Fruit fly (Drosophila melanogaster) whole organism, embryonic: ENCODE data around the gene BHD.

ENCODE experiments used
- CG10147 ChIP-seq: fragments of 200-800 bp; sonication (Bioruptor generic); optimal IDR thresholded peaks from 2 replicates; lab custom pipeline; 2019; ENCODE audit warnings: missing biosample characterization, mild to moderate bottlenecking, missing genetic modification characterization, moderate library complexity
- CG10543 ChIP-seq: fragments of 200-800 bp; sonication (Bioruptor generic); optimal IDR thresholded peaks from 3 replicates; lab custom pipeline; 2017; ENCODE audit warnings: missing biosample characterization, mild to moderate bottlenecking, missing genetic modification characterization, moderate library complexity
- CG11085 ChIP-seq: fragments of 200-800 bp; sonication (Bioruptor generic); IDR thresholded peaks from 2 replicates; pipeline ENCODE4 v1.3.6; 2022; ENCODE audit warnings: missing biosample characterization, missing genetic modification characterization
- CG11696 ChIP-seq: fragments of 200-800 bp; sonication (Bioruptor generic); IDR thresholded peaks from 2 replicates; pipeline ENCODE4 v1.3.6; 2022; ENCODE audit warnings: missing biosample characterization, missing genetic modification characterization
- CG12942 ChIP-seq: fragments of 200-800 bp; sonication (Bioruptor generic); optimal IDR thresholded peaks from 3 replicates; lab custom pipeline; 2016; ENCODE audit warnings: missing biosample characterization, missing genetic modification characterization
- CG14965 ChIP-seq: fragments of 200-800 bp; sonication (Bioruptor generic); optimal IDR thresholded peaks from 2 replicates; lab custom pipeline; 2016; ENCODE audit warnings: missing biosample characterization, missing genetic modification characterization, borderline replicate concordance
- CG16863 ChIP-seq: fragments of 200-800 bp; sonication (Bioruptor generic); optimal IDR thresholded peaks from 3 replicates; lab custom pipeline; 2016; ENCODE audit warnings: missing biosample characterization, missing genetic modification characterization
- CG2120 ChIP-seq: fragments of 200-800 bp; sonication (Bioruptor generic); optimal IDR thresholded peaks from 3 replicates; lab custom pipeline; 2016; ENCODE audit warnings: missing biosample characterization, missing genetic modification characterization
- CG30020 ChIP-seq: fragments of 200-800 bp; optimal IDR thresholded peaks from 2 replicates; lab custom pipeline; 2019; ENCODE audit warnings: missing biosample characterization, mild to moderate bottlenecking, missing genetic modification characterization, moderate library complexity
- CG3163 ChIP-seq: fragments of 200-800 bp; sonication (Bioruptor generic); optimal IDR thresholded peaks from 3 replicates; lab custom pipeline; 2016; ENCODE audit warnings: missing biosample characterization, missing genetic modification characterization
- CG3407 ChIP-seq: fragments of 200-800 bp; sonication (Bioruptor generic); optimal IDR thresholded peaks from 2 replicates; lab custom pipeline; 2018; ENCODE audit warnings: missing biosample characterization, mild to moderate bottlenecking, missing genetic modification characterization
- CG3847 ChIP-seq: fragments of 200-800 bp; sonication (Bioruptor generic); IDR thresholded peaks from 2 replicates; pipeline ENCODE4 v1.3.6; 2022; ENCODE audit warnings: missing biosample characterization, missing genetic modification characterization
- CG43689 ChIP-seq: fragments of 200-800 bp; sonication (Bioruptor generic); IDR thresholded peaks from 2 replicates; pipeline ENCODE4 v1.3.6; 2022; ENCODE audit warnings: missing biosample characterization, missing genetic modification characterization
- CG6175 ChIP-seq: fragments of 200-800 bp; sonication (Bioruptor generic); IDR thresholded peaks from 3 replicates; pipeline ENCODE4 v1.3.6; 2022; ENCODE audit warnings: missing biosample characterization, missing genetic modification characterization
- CG6683 ChIP-seq: fragments of 200-800 bp; sonication (Bioruptor generic); optimal IDR thresholded peaks from 2 replicates; lab custom pipeline; 2017; ENCODE audit warnings: missing biosample characterization, mild to moderate bottlenecking, missing genetic modification characterization, missing genetic modification reagents
- CG6813 ChIP-seq: fragments of 200-800 bp; sonication (Bioruptor generic); optimal IDR thresholded peaks from 2 replicates; lab custom pipeline; 2017; ENCODE audit warnings: missing biosample characterization, missing genetic modification characterization, mild to moderate bottlenecking, moderate library complexity, missing genetic modification reagents
- CG7556 ChIP-seq: fragments of 200-800 bp; sonication (Bioruptor generic); optimal IDR thresholded peaks from 2 replicates; lab custom pipeline; 2017; ENCODE audit warnings: missing biosample characterization, mild to moderate bottlenecking, missing genetic modification characterization
- CG8281 ChIP-seq: fragments of 200-800 bp; sonication (Bioruptor generic); optimal IDR thresholded peaks from 2 replicates; lab custom pipeline; 2018; ENCODE audit warnings: missing biosample characterization, mild to moderate bottlenecking, missing genetic modification characterization, moderate library complexity
- CG8924 ChIP-seq: fragments of 200-800 bp; optimal IDR thresholded peaks from 3 replicates; lab custom pipeline; 2019; ENCODE audit warnings: missing biosample characterization, mild to moderate bottlenecking, missing genetic modification characterization, moderate library complexity
- CG9727 ChIP-seq: fragments of 200-800 bp; sonication (Bioruptor generic); optimal IDR thresholded peaks from 3 replicates; lab custom pipeline; 2017; ENCODE audit warnings: missing biosample characterization, mild to moderate bottlenecking, missing genetic modification characterization
- CG9876 ChIP-seq: fragments of 200-800 bp; sonication (Bioruptor generic); optimal IDR thresholded peaks from 2 replicates; lab custom pipeline; 2016; ENCODE audit warnings: missing biosample characterization, missing genetic modification characterization
- Camta ChIP-seq: fragments of 200-800 bp; sonication (Bioruptor generic); optimal IDR thresholded peaks from 2 replicates; lab custom pipeline; 2016; ENCODE audit warnings: missing biosample characterization, missing genetic modification characterization
- CrebB ChIP-seq: fragments of 200-800 bp; sonication (Bioruptor generic); optimal IDR thresholded peaks from 3 replicates; lab custom pipeline; 2018; ENCODE audit warnings: missing biosample characterization, mild to moderate bottlenecking, missing genetic modification characterization
- D19B ChIP-seq: fragments of 200-800 bp; sonication (Bioruptor generic); optimal IDR thresholded peaks from 2 replicates; lab custom pipeline; 2017; ENCODE audit warnings: missing biosample characterization, mild to moderate bottlenecking, missing genetic modification characterization
- Doc3 ChIP-seq: fragments of 200-800 bp; sonication (Bioruptor generic); IDR thresholded peaks from 3 replicates; pipeline ENCODE4 v1.3.6; 2022; ENCODE audit warnings: missing biosample characterization, missing genetic modification characterization; ENCODE audit not compliant: partially characterized antibody
- Drgx ChIP-seq: fragments of 200-800 bp; sonication (Bioruptor generic); IDR thresholded peaks from 2 replicates; pipeline ENCODE4 v1.3.6; 2022; ENCODE audit warnings: missing biosample characterization, missing genetic modification characterization
- Ets65A ChIP-seq: fragments of 200-800 bp; sonication (Bioruptor generic); peaks from one replicate; lab custom pipeline; 2016; ENCODE audit warnings: missing biosample characterization, missing genetic modification characterization
- Fer1 ChIP-seq: fragments of 200-800 bp; sonication (Bioruptor generic); optimal IDR thresholded peaks from 2 replicates; lab custom pipeline; 2017; ENCODE audit warnings: missing biosample characterization, mild to moderate bottlenecking, missing genetic modification characterization
- H15 ChIP-seq: fragments of 200-800 bp; sonication (Bioruptor generic); IDR thresholded peaks from 3 replicates; pipeline ENCODE4 v1.3.6; 2022; ENCODE audit warnings: missing biosample characterization, missing genetic modification characterization
- Lpt ChIP-seq: fragments of >200 bp; optimal IDR thresholded peaks from 2 replicates; lab custom pipeline; 2018; ENCODE audit warnings: missing biosample characterization, missing genetic modification characterization
- MESR4 ChIP-seq: fragments of 200-800 bp; sonication (Bioruptor generic); optimal IDR thresholded peaks from 2 replicates; lab custom pipeline; 2018; ENCODE audit warnings: missing biosample characterization, mild to moderate bottlenecking, missing genetic modification characterization, moderate library complexity
- Med ChIP-seq: fragments of 200-800 bp; sonication (Bioruptor generic); peaks from one replicate; lab custom pipeline; 2016; ENCODE audit warnings: missing biosample characterization, missing genetic modification characterization, mild to moderate bottlenecking, inconsistent platforms, moderate library complexity
- Mrtf ChIP-seq: fragments of 200-800 bp; sonication (Bioruptor generic); IDR thresholded peaks from 3 replicates; pipeline ENCODE4 v1.3.6; 2022; ENCODE audit warnings: missing biosample characterization, missing genetic modification characterization
- NFAT ChIP-seq: fragments of 200-800 bp; sonication (Bioruptor generic); IDR thresholded peaks from 2 replicates; pipeline ENCODE4 v1.3.6; 2022; ENCODE audit warnings: missing biosample characterization, missing genetic modification characterization
- Rx ChIP-seq: fragments of 200-800 bp; sonication (Bioruptor generic); IDR thresholded peaks from 2 replicates; pipeline ENCODE4 v1.3.6; 2022; ENCODE audit warnings: missing biosample characterization, missing genetic modification characterization
- Sry-δ ChIP-seq: fragments of 200-800 bp; sonication (Bioruptor generic); optimal IDR thresholded peaks from 2 replicates; lab custom pipeline; 2016; ENCODE audit warnings: missing biosample characterization, missing genetic modification characterization
- aop ChIP-seq: fragments of 200-800 bp; sonication (Bioruptor generic); IDR thresholded peaks from 2 replicates; pipeline ENCODE4 v1.3.6; 2022; ENCODE audit warnings: missing biosample characterization, missing genetic modification characterization
- ato ChIP-seq: fragments of 200-800 bp; sonication (Bioruptor generic); IDR thresholded peaks from 2 replicates; pipeline ENCODE4 v1.3.6; 2022; ENCODE audit warnings: missing biosample characterization, missing genetic modification characterization; ENCODE audit not compliant: partially characterized antibody
- chinmo ChIP-seq: fragments of 200-800 bp; sonication (Bioruptor generic); IDR thresholded peaks from 4 replicates; pipeline ENCODE4 v1.3.6; 2022; ENCODE audit warnings: missing biosample characterization, missing genetic modification characterization; ENCODE audit not compliant: partially characterized antibody
- corto ChIP-seq: fragments of 200-800 bp; sonication (Bioruptor generic); optimal IDR thresholded peaks from 2 replicates; lab custom pipeline; 2016; ENCODE audit warnings: missing biosample characterization, mild to moderate bottlenecking, missing genetic modification characterization, moderate library complexity
- emc ChIP-seq: fragments of 200-800 bp; sonication (Bioruptor generic); optimal IDR thresholded peaks from 2 replicates; lab custom pipeline; 2016; ENCODE audit warnings: missing biosample characterization, missing genetic modification characterization
- ftz-f1 ChIP-seq: fragments of 200-800 bp; sonication (Bioruptor generic); optimal IDR thresholded peaks from 2 replicates; lab custom pipeline; 2016; ENCODE audit warnings: missing biosample characterization, missing genetic modification characterization
- gt ChIP-seq: fragments of 200-800 bp; sonication (Bioruptor generic); IDR thresholded peaks from 2 replicates; pipeline ENCODE4 v1.3.6; 2022; ENCODE audit warnings: missing biosample characterization, missing genetic modification characterization
- lola ChIP-seq, 3 experiments: fragments of >200 bp in 2 of 3; fragments of 200-800 bp in 1 of 3; sonication (Bioruptor generic) in 1 of 3; optimal IDR thresholded peaks; 2 replicates each; lab custom pipeline; 2017 to 2019; ENCODE audit warnings: missing biosample characterization in 3 of 3, missing genetic modification characterization in 3 of 3, mild to moderate bottlenecking in 1 of 3, moderate library complexity in 1 of 3
- pita ChIP-seq: fragments of 200-800 bp; sonication (Bioruptor generic); optimal IDR thresholded peaks from 2 replicates; lab custom pipeline; 2017; ENCODE audit warnings: missing biosample characterization, mild to moderate bottlenecking, missing genetic modification characterization
- sens-2 ChIP-seq: fragments of 200-800 bp; sonication (Bioruptor generic); IDR thresholded peaks from 2 replicates; pipeline ENCODE4 v1.3.6; 2022; ENCODE audit warnings: missing biosample characterization, missing genetic modification characterization
- sug ChIP-seq: fragments of 200-800 bp; optimal IDR thresholded peaks from 2 replicates; lab custom pipeline; 2019; ENCODE audit warnings: missing biosample characterization, mild to moderate bottlenecking, missing genetic modification characterization, moderate library complexity
- toy ChIP-seq: fragments of 200-800 bp; sonication (Bioruptor generic); IDR thresholded peaks from 2 replicates; pipeline ENCODE4 v1.3.6; 2022; ENCODE audit warnings: missing biosample characterization, missing genetic modification characterization
- unc-4 ChIP-seq: fragments of 200-800 bp; sonication (Bioruptor generic); IDR thresholded peaks from 2 replicates; pipeline ENCODE4 v1.3.6; 2022; ENCODE audit warnings: missing biosample characterization, missing genetic modification characterization; ENCODE audit not compliant: partially characterized antibody
- unpg ChIP-seq: fragments of 200-800 bp; sonication (Bioruptor generic); optimal IDR thresholded peaks from 3 replicates; lab custom pipeline; 2018; ENCODE audit warnings: missing biosample characterization, mild to moderate bottlenecking, missing genetic modification characterization, moderate library complexity
- vfl ChIP-seq: fragments of 200-800 bp; sonication (Bioruptor generic); optimal IDR thresholded peaks from 2 replicates; lab custom pipeline; 2016; ENCODE audit warnings: missing biosample characterization, missing genetic modification characterization

Gene BHD

dm6 chr3L:7243775-7244438, 5.6 kb downstream of the BHD start, which contains the start of the genes mRpL50 and mei-P22 (continued):
- TF ChIP-seq CG14965 (GFP tag; lab: Kevin White, UChicago) (no peak), Mrtf (no peak), aop (GFP tag; lab: Robert Waterston, UW) (no peak), NFAT (no peak), CG10543 (GFP tag; lab: Kevin White, UChicago) (no peak), CG6175 (GFP tag; lab: Robert Waterston, UW) (no peak), CG6813 (no peak), unc-4 (GFP tag; lab: Robert Waterston, UW) (no peak), unpg (GFP tag; lab: Kevin White, UChicago) (peak; percentile 22), Fer1 (GFP tag; lab: Kevin White, UChicago) (no peak), CG9876 (GFP tag; lab: Kevin White, UChicago) (no peak), CG6683 (no peak), CG3847 (GFP tag; lab: Robert Waterston, UW) (peak; percentile 51), gt (GFP tag; lab: Robert Waterston, UW) (no peak), Ets65A (GFP tag; lab: Kevin White, UChicago) (peak; percentile 92), CG10147 (GFP tag; lab: Kevin White, UChicago) (no peak), sug (tag; lab: Kevin White, UChicago) (peak; percentile 27), CG8281 (tag; lab: Kevin White, UChicago) (no peak), CG16863 (GFP tag; lab: Kevin White, UChicago) (no peak), toy (GFP tag; lab: Robert Waterston, UW) (no peak), CrebB (tag; lab: Kevin White, UChicago) (no peak), lola (GFP tag; optimal IDR thresholded peaks at IDR 0.05; lab: Kevin White, UChicago) (no peak), emc (no peak), chinmo (GFP tag; lab: Robert Waterston, UW) (no peak), Camta (GFP tag; lab: Kevin White, UChicago) (no peak), CG2120 (GFP tag; lab: Kevin White, UChicago) (peak; percentile 55), Lpt (no peak), CG3407 (no peak), ato (no peak), CG43689 (no peak), CG3163 (no peak), vfl (peak; percentile 2), Sry-δ (peak; percentile 33), D19B (GFP tag; lab: Kevin White, UChicago) (no peak), pita (no peak), Rx (no peak), ftz-f1 (GFP tag; lab: Kevin White, UChicago) (no peak), CG11696 (GFP tag; lab: Robert Waterston, UW) (no peak), MESR4 (GFP tag; lab: Kevin White, UChicago) (peak; percentile 61), CG30020 (tag; lab: Kevin White, UChicago) (peak; percentile 50), CG9727 (GFP tag; lab: Kevin White, UChicago) (no peak), CG7556 (GFP tag; lab: Kevin White, UChicago) (no peak), corto (no peak), sens-2 (no peak), CG12942 (GFP tag; lab: Kevin White, UChicago) (no peak), CG8924 (tag; lab: Kevin White, UChicago) (peak; percentile 20), Doc3 (no peak), H15 (GFP tag; lab: Robert Waterston, UW) (no peak), Med (GFP tag; lab: Kevin White, UChicago) (peak; percentile 85), Drgx (no peak), CG11085 (GFP tag; lab: Robert Waterston, UW) (no peak)
